Fruit fly (Drosophila melanogaster) Kc167 (cell line): ENCODE measurements around the gene ArfGAP1.

Source experiments
- Myc ChIP-seq: fragments of >200 bp; optimal IDR thresholded peaks from 2 replicates; lab custom pipeline; 2017; ENCODE audit warnings: missing external identifiers
- Sin3A ChIP-seq: fragments of >200 bp; optimal IDR thresholded peaks from 2 replicates; lab custom pipeline; 2018; ENCODE audit warnings: missing external identifiers
- h ChIP-seq: fragments of >200 bp; optimal IDR thresholded peaks from 3 replicates; lab custom pipeline; 2018; ENCODE audit warnings: missing external identifiers
- insv ChIP-seq: fragments of >200 bp; optimal IDR thresholded peaks from 3 replicates; lab custom pipeline; 2018; ENCODE audit warnings: missing external identifiers
- psq ChIP-seq: fragments of >200 bp; optimal IDR thresholded peaks from 2 replicates; lab custom pipeline; 2017; ENCODE audit warnings: missing external identifiers
- ttk ChIP-seq: sonication (Bioruptor generic); optimal IDR thresholded peaks from 2 replicates; lab custom pipeline; 2017; ENCODE audit warnings: missing external identifiers

The ArfGAP1 gene

dm6 chr3L:12417341-12417740, at the start of gene ArfGAP1:
TSS of gene ArfGAP1 (minus strand) at chr3L:12417580.
- TF ChIP-seq h, result no peak
- TF ChIP-seq ttk, result no peak
- TF ChIP-seq insv (lab: Kevin White, UChicago), result no peak
- no peak for TF ChIP-seq Myc (lab: Kevin White, UChicago)
- TF ChIP-seq psq (lab: Kevin White, UChicago), result no peak
- no peak for TF ChIP-seq Sin3A (lab: Kevin White, UChicago)

dm6 chr3L:12465229-12465628, 47.8 kb upstream of the ArfGAP1 start:
- TF ChIP-seq insv (lab: Kevin White, UChicago) (no peak), ttk (no peak), Myc (lab: Kevin White, UChicago) (no peak), psq (lab: Kevin White, UChicago) (no peak), Sin3A (lab: Kevin White, UChicago) (no peak), h (no peak)

dm6 chr3L:12463580-12463979, 46.2 kb upstream of the ArfGAP1 start:
- TF ChIP-seq h (no peak), Sin3A (lab: Kevin White, UChicago) (no peak), insv (lab: Kevin White, UChicago) (no peak), Myc (lab: Kevin White, UChicago) (no peak), psq (lab: Kevin White, UChicago) (no peak), ttk (no peak)

dm6 chr3L:12461953-12462352, 44.6 kb upstream of the ArfGAP1 start:
- TF ChIP-seq psq (lab: Kevin White, UChicago), result no peak
- no peak for TF ChIP-seq ttk
- no peak for TF ChIP-seq Sin3A (lab: Kevin White, UChicago)
- TF ChIP-seq h, result no peak
- no peak for TF ChIP-seq insv (lab: Kevin White, UChicago)
- no peak for TF ChIP-seq Myc (lab: Kevin White, UChicago)

dm6 chr3L:12456916-12457662, 39.7 kb upstream of the ArfGAP1 start:
- TF ChIP-seq ttk (no peak), Sin3A (lab: Kevin White, UChicago) (no peak), insv (lab: Kevin White, UChicago) (no peak), h (no peak), Myc (lab: Kevin White, UChicago) (no peak), psq (lab: Kevin White, UChicago) (no peak)

- TF ChIP-seq ttk (no peak), insv (lab: Kevin White, UChicago) (no peak), psq (lab: Kevin White, UChicago) (no peak), Myc (lab: Kevin White, UChicago) (no peak), Sin3A (lab: Kevin White, UChicago) (no peak), h (no peak)
Measured at dm6 chr3L:12455034-12455433, 37.7 kb upstream of the ArfGAP1 start.

dm6 chr3L:12453529-12453928, 36.1 kb upstream of the ArfGAP1 start:
- no peak for TF ChIP-seq h
- no peak for TF ChIP-seq Sin3A (lab: Kevin White, UChicago)
- TF ChIP-seq insv (lab: Kevin White, UChicago), result no peak
- TF ChIP-seq Myc (lab: Kevin White, UChicago), result no peak
- TF ChIP-seq psq (lab: Kevin White, UChicago), result no peak
- TF ChIP-seq ttk, result no peak

dm6 chr3L:12447501-12447900, 30.1 kb upstream of the ArfGAP1 start:
- TF ChIP-seq psq (lab: Kevin White, UChicago), result no peak
- no peak for TF ChIP-seq insv (lab: Kevin White, UChicago)
- TF ChIP-seq ttk, result no peak
- TF ChIP-seq Myc (lab: Kevin White, UChicago), result no peak
- no peak for TF ChIP-seq h
- TF ChIP-seq Sin3A (lab: Kevin White, UChicago), result no peak

- TF ChIP-seq Myc (lab: Kevin White, UChicago) (no peak), Sin3A (lab: Kevin White, UChicago) (no peak), ttk (no peak), psq (lab: Kevin White, UChicago) (no peak), h (no peak), insv (lab: Kevin White, UChicago) (no peak)
Measured at dm6 chr3L:12447081-12447480, 29.7 kb upstream of the ArfGAP1 start.

dm6 chr3L:12444040-12444439, 26.7 kb upstream of the ArfGAP1 start:
- TF ChIP-seq insv (lab: Kevin White, UChicago), result no peak
- no peak for TF ChIP-seq Sin3A (lab: Kevin White, UChicago)
- TF ChIP-seq ttk, result no peak
- TF ChIP-seq h, result no peak
- TF ChIP-seq psq (lab: Kevin White, UChicago), result no peak
- TF ChIP-seq Myc (lab: Kevin White, UChicago), result no peak

dm6 chr3L:12442593-12442992, 25.2 kb upstream of the ArfGAP1 start:
- TF ChIP-seq ttk, result no peak
- no peak for TF ChIP-seq Myc (lab: Kevin White, UChicago)
- TF ChIP-seq Sin3A (lab: Kevin White, UChicago), result no peak
- no peak for TF ChIP-seq insv (lab: Kevin White, UChicago)
- no peak for TF ChIP-seq h
- no peak for TF ChIP-seq psq (lab: Kevin White, UChicago)

dm6 chr3L:12434432-12434831, 17.1 kb upstream of the ArfGAP1 start:
- TF ChIP-seq h (no peak), ttk (no peak), insv (lab: Kevin White, UChicago) (no peak), Myc (lab: Kevin White, UChicago) (no peak), Sin3A (lab: Kevin White, UChicago) (no peak), psq (lab: Kevin White, UChicago) (no peak)
